Worm (Caenorhabditis elegans): ENCODE measurements around the gene K10D11.7.

The K10D11.7 gene

ce11 chrIV:12965074-12965473, 30.7 kb downstream of the K10D11.7 start, which contains the start of gene dod-22:
TSS of gene dod-22 (plus strand) at chrIV:12965374.
- no peak for TF ChIP-seq scrt-1 (GFP tag; IDR thresholded peaks at IDR 0.05)
- TF ChIP-seq tbx-37 (GFP tag; conservative IDR thresholded peaks at IDR 0.05), result no peak
- TF ChIP-seq tbx-11 (GFP tag; IDR thresholded peaks at IDR 0.05), result no peak
- TF ChIP-seq ceh-13 (GFP tag; optimal IDR thresholded peaks at IDR 0.05), result no peak
- TF ChIP-seq hnd-1 (tag; optimal IDR thresholded peaks at IDR 0.05), result no peak
- no peak for TF ChIP-seq tra-4 (tag; optimal IDR thresholded peaks at IDR 0.05)
- no peak for TF ChIP-seq ets-7 (tag; optimal IDR thresholded peaks at IDR 0.05)
- no peak for TF ChIP-seq ama-1 (optimal IDR thresholded peaks at IDR 0.05)
- no peak for TF ChIP-seq ceh-36 (tag; optimal IDR thresholded peaks at IDR 0.05)
- TF ChIP-seq F13C5.2 (tag; optimal IDR thresholded peaks at IDR 0.05), result no peak
- no peak for TF ChIP-seq aly-1 (tag; optimal IDR thresholded peaks at IDR 0.05)
- no peak for TF ChIP-seq B0310.2 (tag; optimal IDR thresholded peaks at IDR 0.05)
- TF ChIP-seq pes-1 (GFP tag; IDR thresholded peaks at IDR 0.05), result no peak
- TF ChIP-seq flt-1 (GFP tag; IDR thresholded peaks at IDR 0.05), result no peak
- no peak for TF ChIP-seq hmbx-1 (tag; optimal IDR thresholded peaks at IDR 0.05)
- no peak for TF ChIP-seq sea-1 (GFP tag; conservative IDR thresholded peaks at IDR 0.05)
- no peak for TF ChIP-seq hmg-4 (GFP tag; optimal IDR thresholded peaks at IDR 0.05)

ce11 chrIV:12964648-12965047, 31.1 kb downstream of the K10D11.7 start:
- no peak for TF ChIP-seq aly-1 (tag; optimal IDR thresholded peaks at IDR 0.05)

- TF ChIP-seq F13C5.2 (tag; optimal IDR thresholded peaks at IDR 0.05), result no peak
- TF ChIP-seq hnd-1 (tag; optimal IDR thresholded peaks at IDR 0.05), result no peak
- no peak for TF ChIP-seq tra-4 (tag; optimal IDR thresholded peaks at IDR 0.05)
- TF ChIP-seq pes-1 (GFP tag; IDR thresholded peaks at IDR 0.05), result no peak
- TF ChIP-seq B0310.2 (tag; optimal IDR thresholded peaks at IDR 0.05), result no peak
- TF ChIP-seq tbx-37 (GFP tag; conservative IDR thresholded peaks at IDR 0.05), result no peak
- no peak for TF ChIP-seq scrt-1 (GFP tag; IDR thresholded peaks at IDR 0.05)
- no peak for TF ChIP-seq ceh-36 (tag; optimal IDR thresholded peaks at IDR 0.05)
- TF ChIP-seq hmbx-1 (tag; optimal IDR thresholded peaks at IDR 0.05), result no peak
- no peak for TF ChIP-seq hmg-4 (GFP tag; optimal IDR thresholded peaks at IDR 0.05)
- no peak for TF ChIP-seq sea-1 (GFP tag; conservative IDR thresholded peaks at IDR 0.05)
- TF ChIP-seq ama-1 (optimal IDR thresholded peaks at IDR 0.05), result no peak
- TF ChIP-seq aly-1 (tag; optimal IDR thresholded peaks at IDR 0.05), result no peak
- TF ChIP-seq tbx-11 (GFP tag; IDR thresholded peaks at IDR 0.05), result no peak
- no peak for TF ChIP-seq flt-1 (GFP tag; IDR thresholded peaks at IDR 0.05)
- no peak for TF ChIP-seq ets-7 (tag; optimal IDR thresholded peaks at IDR 0.05)
- TF ChIP-seq ceh-13 (GFP tag; optimal IDR thresholded peaks at IDR 0.05), result no peak
Observed at ce11 chrIV:12962564-12962963, 33.2 kb downstream of the K10D11.7 start, which contains the start of gene F55G11.8. TSS of gene F55G11.8 (plus strand) at chrIV:12962808.

ce11 chrIV:12960136-12960535, 35.6 kb downstream of the K10D11.7 start, which contains the start of gene F55G11.7:
TSS of gene F55G11.7 (plus strand) at chrIV:12960436.
- TF ChIP-seq sea-1 (GFP tag; conservative IDR thresholded peaks at IDR 0.05), result no peak
- no peak for TF ChIP-seq ceh-13 (GFP tag; optimal IDR thresholded peaks at IDR 0.05)
- no peak for TF ChIP-seq hmbx-1 (tag; optimal IDR thresholded peaks at IDR 0.05)
- no peak for TF ChIP-seq aly-1 (tag; optimal IDR thresholded peaks at IDR 0.05)
- no peak for TF ChIP-seq ets-7 (tag; optimal IDR thresholded peaks at IDR 0.05)
- TF ChIP-seq hnd-1 (tag; optimal IDR thresholded peaks at IDR 0.05), result no peak
- no peak for TF ChIP-seq B0310.2 (tag; optimal IDR thresholded peaks at IDR 0.05)
- TF ChIP-seq F13C5.2 (tag; optimal IDR thresholded peaks at IDR 0.05), result no peak
- TF ChIP-seq scrt-1 (GFP tag; IDR thresholded peaks at IDR 0.05), result no peak
- no peak for TF ChIP-seq hmg-4 (GFP tag; optimal IDR thresholded peaks at IDR 0.05)
- no peak for TF ChIP-seq pes-1 (GFP tag; IDR thresholded peaks at IDR 0.05)
- TF ChIP-seq tbx-37 (GFP tag; conservative IDR thresholded peaks at IDR 0.05), result no peak
- no peak for TF ChIP-seq tbx-11 (GFP tag; IDR thresholded peaks at IDR 0.05)
- no peak for TF ChIP-seq ama-1 (optimal IDR thresholded peaks at IDR 0.05)
- no peak for TF ChIP-seq tra-4 (tag; optimal IDR thresholded peaks at IDR 0.05)
- no peak for TF ChIP-seq flt-1 (GFP tag; IDR thresholded peaks at IDR 0.05)
- TF ChIP-seq ceh-36 (tag; optimal IDR thresholded peaks at IDR 0.05), result no peak

- TF ChIP-seq ama-1 (optimal IDR thresholded peaks at IDR 0.05) (no peak), ceh-13 (GFP tag; optimal IDR thresholded peaks at IDR 0.05) (no peak), tra-4 (tag; optimal IDR thresholded peaks at IDR 0.05) (no peak), flt-1 (GFP tag; IDR thresholded peaks at IDR 0.05) (no peak), ets-7 (tag; optimal IDR thresholded peaks at IDR 0.05) (no peak), B0310.2 (tag; optimal IDR thresholded peaks at IDR 0.05) (no peak), hnd-1 (tag; optimal IDR thresholded peaks at IDR 0.05) (no peak), hmg-4 (GFP tag; optimal IDR thresholded peaks at IDR 0.05) (no peak), sea-1 (GFP tag; conservative IDR thresholded peaks at IDR 0.05) (no peak), F13C5.2 (tag; optimal IDR thresholded peaks at IDR 0.05) (no peak), ceh-36 (tag; optimal IDR thresholded peaks at IDR 0.05) (no peak), scrt-1 (GFP tag; IDR thresholded peaks at IDR 0.05) (no peak), aly-1 (tag; optimal IDR thresholded peaks at IDR 0.05) (no peak), tbx-37 (GFP tag; conservative IDR thresholded peaks at IDR 0.05) (no peak), pes-1 (GFP tag; IDR thresholded peaks at IDR 0.05) (no peak), hmbx-1 (tag; optimal IDR thresholded peaks at IDR 0.05) (no peak), tbx-11 (GFP tag; IDR thresholded peaks at IDR 0.05) (no peak)
Observed at ce11 chrIV:12957730-12958129, 38.1 kb downstream of the K10D11.7 start, which contains the start of gene F55G11.6. TSS of gene F55G11.6 (plus strand) at chrIV:12958030.

DNA sequence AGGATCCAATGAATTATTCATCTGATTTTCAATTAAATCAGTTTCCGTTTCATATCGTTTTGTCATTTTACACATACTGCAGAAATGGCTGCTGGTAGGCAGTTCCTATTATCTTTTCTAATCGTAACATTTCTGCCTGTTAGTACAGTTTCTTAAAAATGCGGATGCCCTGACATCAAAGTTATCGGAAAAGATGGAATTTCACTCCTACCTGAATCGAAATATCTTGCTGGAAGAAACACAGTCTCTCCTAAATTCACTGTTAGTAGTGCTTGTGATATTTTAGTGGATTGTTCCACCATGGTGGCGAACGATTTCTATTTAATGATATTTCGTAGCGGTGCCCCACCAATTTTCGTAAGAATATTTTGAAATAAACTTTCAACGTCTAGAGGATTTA, 47.3 kb downstream of the K10D11.7 start, which contains the start of gene F55G11.10:
F55G11.10 (plus strand) TSS at position 301 of the 400 bp plus-strand sequence.
- TF ChIP-seq hmg-4 (GFP tag; optimal IDR thresholded peaks at IDR 0.05), result no peak
- no peak for TF ChIP-seq F13C5.2 (tag; optimal IDR thresholded peaks at IDR 0.05)
- no peak for TF ChIP-seq ceh-36 (tag; optimal IDR thresholded peaks at IDR 0.05)
- no peak for TF ChIP-seq tbx-37 (GFP tag; conservative IDR thresholded peaks at IDR 0.05)
- no peak for TF ChIP-seq flt-1 (GFP tag; IDR thresholded peaks at IDR 0.05)
- TF ChIP-seq ets-7 (tag; optimal IDR thresholded peaks at IDR 0.05), result no peak
- TF ChIP-seq scrt-1 (GFP tag; IDR thresholded peaks at IDR 0.05), result no peak
- no peak for TF ChIP-seq ama-1 (optimal IDR thresholded peaks at IDR 0.05)
- TF ChIP-seq aly-1 (tag; optimal IDR thresholded peaks at IDR 0.05), result no peak
- TF ChIP-seq sea-1 (GFP tag; conservative IDR thresholded peaks at IDR 0.05), result no peak
- TF ChIP-seq hmbx-1 (tag; optimal IDR thresholded peaks at IDR 0.05), result no peak
- TF ChIP-seq pes-1 (GFP tag; IDR thresholded peaks at IDR 0.05), result no peak

- TF ChIP-seq hmg-4 (GFP tag; optimal IDR thresholded peaks at IDR 0.05), result no peak
- no peak for TF ChIP-seq tbx-11 (GFP tag; IDR thresholded peaks at IDR 0.05)
- no peak for TF ChIP-seq pes-1 (GFP tag; IDR thresholded peaks at IDR 0.05)
- TF ChIP-seq tra-4 (tag; optimal IDR thresholded peaks at IDR 0.05), result no peak
- no peak for TF ChIP-seq sea-1 (GFP tag; conservative IDR thresholded peaks at IDR 0.05)
- no peak for TF ChIP-seq aly-1 (tag; optimal IDR thresholded peaks at IDR 0.05)
- TF ChIP-seq ets-7 (tag; optimal IDR thresholded peaks at IDR 0.05), result no peak
- TF ChIP-seq B0310.2 (tag; optimal IDR thresholded peaks at IDR 0.05), result no peak
- TF ChIP-seq scrt-1 (GFP tag; IDR thresholded peaks at IDR 0.05), result no peak
- TF ChIP-seq ama-1 (optimal IDR thresholded peaks at IDR 0.05), result no peak
- TF ChIP-seq tbx-37 (GFP tag; conservative IDR thresholded peaks at IDR 0.05), result no peak
- no peak for TF ChIP-seq flt-1 (GFP tag; IDR thresholded peaks at IDR 0.05)
Observed at ce11 chrIV:12946488-12946887, 49.3 kb downstream of the K10D11.7 start, which contains the start of gene F55G11.1. TSS of gene F55G11.1 (minus strand) at chrIV:12946588.

Measured in whole organism, early embryonic.